Worm (Caenorhabditis elegans) whole organism, L4 larva: ENCODE data around the gene Y53F4B.9.
A peak's percentile ranks its signal among the peaks of the same experiment; 100 is the strongest.

Experiments used
- D1046.2 ChIP-seq: fragments of 200-800 bp; sonication (Bioruptor generic); IDR thresholded peaks from 2 replicates; pipeline ENCODE4 v1.3.6; 2022; ENCODE audit warnings: missing genetic modification characterization, missing compliant biosample characterization
- T20F7.1 ChIP-seq: fragments of 200-800 bp; sonication (Bioruptor generic); optimal IDR thresholded peaks from 2 replicates; lab custom pipeline; 2018; ENCODE audit warnings: mild to moderate bottlenecking, missing genetic modification characterization, missing compliant biosample characterization
- Y5F2A.4 ChIP-seq: fragments of 200-800 bp; sonication (Bioruptor generic); optimal IDR thresholded peaks from 2 replicates; lab custom pipeline; 2018; ENCODE audit warnings: mild to moderate bottlenecking, missing genetic modification characterization, missing compliant biosample characterization
- Y75B8A.6 ChIP-seq: fragments of 200-800 bp; sonication (Bioruptor generic); IDR thresholded peaks from 2 replicates; pipeline ENCODE4 v1.3.6; 2022; ENCODE audit warnings: missing genetic modification reagents, missing genetic modification characterization, missing compliant biosample characterization
- aha-1 ChIP-seq: fragments of 150-350 bp; peaks from one replicate; lab custom pipeline; 2014; ENCODE audit warnings: missing biosample characterization, missing genetic modification characterization
- ctbp-1 ChIP-seq: fragments of 200-800 bp; sonication (Bioruptor generic); IDR thresholded peaks from 2 replicates; pipeline ENCODE4 v1.3.6; 2022; ENCODE audit warnings: missing genetic modification reagents, missing genetic modification characterization, missing compliant biosample characterization
- daf-16 ChIP-seq, 3 experiments: sonication (generic microtip); optimal IDR thresholded peaks; 2 replicates each; lab custom pipeline; 2016 to 2017; ENCODE audit warnings: missing genetic modification characterization in 3 of 3, missing genetic modification reagents in 3 of 3, mild to moderate bottlenecking in 2 of 3, missing compliant biosample characterization in 2 of 3, missing biosample characterization in 1 of 3, moderate library complexity in 1 of 3
- dmd-6 ChIP-seq: fragments of 200-800 bp; sonication (Bioruptor generic); IDR thresholded peaks from 2 replicates; pipeline ENCODE4 v1.3.6; 2022; ENCODE audit warnings: missing genetic modification reagents, missing genetic modification characterization, missing compliant biosample characterization
- dpl-1 ChIP-seq: fragments of 150-350 bp; optimal IDR thresholded peaks from 2 replicates; lab custom pipeline; 2014; ENCODE audit warnings: missing biosample characterization, missing genetic modification reagents, missing genetic modification characterization
- dve-1 ChIP-seq: sonication (generic microtip); optimal IDR thresholded peaks from 2 replicates; lab custom pipeline; 2017; ENCODE audit warnings: antibody characterized with exemption, mild to moderate bottlenecking, missing genetic modification characterization, missing compliant biosample characterization; ENCODE audit not compliant: insufficient read depth
- fkh-10 ChIP-seq: fragments of 150-350 bp; optimal IDR thresholded peaks from 2 replicates; lab custom pipeline; 2014; ENCODE audit warnings: missing biosample characterization, missing genetic modification reagents, missing genetic modification characterization
- hlh-30 ChIP-seq: sonication (generic microtip); optimal IDR thresholded peaks from 2 replicates; lab custom pipeline; 2017; ENCODE audit warnings: antibody characterized with exemption, mild to moderate bottlenecking, missing genetic modification characterization, missing compliant biosample characterization; ENCODE audit not compliant: insufficient read depth
- jun-1 ChIP-seq: fragments of 150-350 bp; optimal IDR thresholded peaks from 2 replicates; lab custom pipeline; 2014; ENCODE audit warnings: missing biosample characterization, missing genetic modification reagents, missing genetic modification characterization
- lim-7 ChIP-seq: fragments of 200-800 bp; sonication (Bioruptor generic); IDR thresholded peaks from 2 replicates; pipeline ENCODE4 v1.3.6; 2022; ENCODE audit warnings: missing genetic modification characterization, missing compliant biosample characterization
- lin-13 ChIP-seq: fragments of 150-350 bp; optimal IDR thresholded peaks from 2 replicates; lab custom pipeline; 2014; ENCODE audit warnings: missing biosample characterization, missing genetic modification reagents, missing genetic modification characterization
- lin-29 ChIP-seq: fragments of 200-800 bp; sonication (Bioruptor generic); IDR thresholded peaks from 2 replicates; pipeline ENCODE4 v1.3.6; 2022; ENCODE audit warnings: missing genetic modification reagents, missing genetic modification characterization, missing compliant biosample characterization
- lin-38 ChIP-seq: fragments of 200-800 bp; sonication (Bioruptor generic); IDR thresholded peaks from 2 replicates; pipeline ENCODE4 v1.3.6; 2022; ENCODE audit warnings: missing genetic modification reagents, missing genetic modification characterization, missing compliant biosample characterization
- lir-3 ChIP-seq: sonication (generic microtip); optimal IDR thresholded peaks from 2 replicates; lab custom pipeline; 2016; ENCODE audit warnings: mild to moderate bottlenecking, missing genetic modification characterization, missing compliant biosample characterization
- lsy-2 ChIP-seq, 2 experiments: fragments of 150-350 bp in 1 of 2; sonication (generic microtip) in 1 of 2; optimal IDR thresholded peaks; 2 replicates each; lab custom pipeline; 2014 to 2017; ENCODE audit warnings: missing biosample characterization in 2 of 2, missing genetic modification characterization in 2 of 2
- madf-9 ChIP-seq: fragments of 200-800 bp; sonication (Bioruptor generic); conservative IDR thresholded peaks from 2 replicates; pipeline ENCODE4 v1.3.6; 2022; ENCODE audit warnings: missing genetic modification reagents, missing genetic modification characterization, missing compliant biosample characterization
- mep-1 ChIP-seq: fragments of 150-350 bp; sonication (generic microtip); optimal IDR thresholded peaks from 3 replicates; lab custom pipeline; 2014; ENCODE audit warnings: missing biosample characterization, missing genetic modification characterization
- mes-2 ChIP-seq: sonication (generic microtip); optimal IDR thresholded peaks from 2 replicates; lab custom pipeline; 2016; ENCODE audit warnings: missing genotype, mild to moderate bottlenecking, missing genetic modification characterization, missing compliant biosample characterization; ENCODE audit not compliant: poor library complexity, severe bottlenecking
- mxl-3 ChIP-seq: fragments of 200-800 bp; sonication (Bioruptor generic); optimal IDR thresholded peaks from 2 replicates; lab custom pipeline; 2018; ENCODE audit warnings: mild to moderate bottlenecking, missing genetic modification characterization, missing compliant biosample characterization
- nhr-10 ChIP-seq: fragments of 150-350 bp; optimal IDR thresholded peaks from 2 replicates; lab custom pipeline; 2014; ENCODE audit warnings: missing biosample characterization, missing genetic modification characterization
- nhr-102 ChIP-seq: sonication (generic microtip); optimal IDR thresholded peaks from 2 replicates; lab custom pipeline; 2016; ENCODE audit warnings: mild to moderate bottlenecking, missing genetic modification characterization, moderate library complexity, missing compliant biosample characterization
- nhr-25 ChIP-seq: sonication (generic microtip); optimal IDR thresholded peaks from 2 replicates; lab custom pipeline; 2017; ENCODE audit warnings: missing genetic modification characterization, mild to moderate bottlenecking, missing compliant biosample characterization, antibody characterized with exemption, moderate library complexity, borderline replicate concordance; ENCODE audit not compliant: insufficient read depth
- nhr-28 ChIP-seq: fragments of 150-350 bp; optimal IDR thresholded peaks from 2 replicates; lab custom pipeline; 2014; ENCODE audit warnings: missing biosample characterization, missing genetic modification characterization
- nhr-6 ChIP-seq: fragments of 150-350 bp; optimal IDR thresholded peaks from 2 replicates; lab custom pipeline; 2014; ENCODE audit warnings: missing biosample characterization, missing genetic modification characterization
- nhr-77 ChIP-seq: fragments of 150-350 bp; optimal IDR thresholded peaks from 2 replicates; lab custom pipeline; 2014; ENCODE audit warnings: missing biosample characterization, missing genetic modification characterization
- php-3 ChIP-seq: fragments of 200-800 bp; sonication (Bioruptor generic); IDR thresholded peaks from 2 replicates; pipeline ENCODE4 v1.3.6; 2022; ENCODE audit warnings: missing genetic modification reagents, missing genetic modification characterization, missing compliant biosample characterization
- pqm-1 ChIP-seq: sonication (generic microtip); optimal IDR thresholded peaks from 2 replicates; lab custom pipeline; 2017; ENCODE audit warnings: missing biosample characterization, missing genetic modification characterization
- rbr-2 ChIP-seq: sonication (generic microtip); optimal IDR thresholded peaks from 2 replicates; lab custom pipeline; 2016; ENCODE audit warnings: missing genotype, missing genetic modification characterization, missing compliant biosample characterization
- saeg-2 ChIP-seq: fragments of 200-800 bp; sonication (Bioruptor generic); IDR thresholded peaks from 2 replicates; pipeline ENCODE4 v1.3.6; 2022; ENCODE audit warnings: missing genetic modification reagents, missing genetic modification characterization, missing compliant biosample characterization
- skn-1 ChIP-seq: fragments of 150-350 bp; optimal IDR thresholded peaks from 2 replicates; lab custom pipeline; 2014; ENCODE audit warnings: missing biosample characterization, missing genetic modification characterization
- spr-1 ChIP-seq: sonication (generic microtip); optimal IDR thresholded peaks from 2 replicates; lab custom pipeline; 2016; ENCODE audit warnings: mild to moderate bottlenecking, missing genetic modification characterization, missing compliant biosample characterization
- spr-3 ChIP-seq: fragments of 200-800 bp; sonication (Bioruptor generic); optimal IDR thresholded peaks from 2 replicates; lab custom pipeline; 2018; ENCODE audit warnings: mild to moderate bottlenecking, missing genetic modification characterization, missing compliant biosample characterization
- unc-130 ChIP-seq: sonication (generic microtip); optimal IDR thresholded peaks from 2 replicates; lab custom pipeline; 2016; ENCODE audit warnings: missing genetic modification reagents, missing genetic modification characterization, missing compliant biosample characterization
- unc-62 ChIP-seq, 3 experiments: fragments of 150-350 bp in 1 of 3; sonication (generic microtip); optimal IDR thresholded peaks in 2 of 3; peaks in 1 of 3; 1 replicate in 1 of 3; 2 replicates in 2 of 3; lab custom pipeline; 2014 to 2017; ENCODE audit warnings: missing biosample characterization in 3 of 3, missing genetic modification characterization in 3 of 3, missing genetic modification reagents in 3 of 3, missing genotype in 1 of 3
- zfp-2 ChIP-seq: sonication (generic microtip); optimal IDR thresholded peaks from 2 replicates; lab custom pipeline; 2016; ENCODE audit warnings: mild to moderate bottlenecking, missing genetic modification characterization, missing compliant biosample characterization

Gene Y53F4B.9

ce11 chrII:14983909-14984308 lies 26.3 kb downstream of the Y53F4B.9 start, which contains the start of gene Y53F4B.5:
Y53F4B.5 (minus strand) TSS chrII:14984009.
- TF ChIP-seq lin-13 (GFP tag; lab: Kevin White, UChicago): no peak

ce11 chrII:14969320-14969950 lies 40.8 kb downstream of the Y53F4B.9 start, which contains the start of the genes pole-4, nsun-5 and metl-2:
pole-4 (minus strand) TSS chrII:14969354.
nsun-5 (plus strand) TSS chrII:14969617.
metl-2 (plus strand) TSS chrII:14969900.
- TF ChIP-seq nhr-28 (tag; lab: Kevin White, UChicago) (peak; percentile 1), rbr-2 (tag; lab: Kevin White, UChicago) (peak; percentile 11), nhr-10 (tag; lab: Kevin White, UChicago) (no peak), unc-62 (GFP tag; optimal IDR thresholded peaks at IDR 0.05 in 1 of 2; lab: Kevin White, UChicago) (no peak), unc-62 (tag; optimal IDR thresholded peaks at IDR 0.05; lab: Kevin White, UChicago) (no peak), dve-1 (tag; lab: Kevin White, UChicago) (peak; percentile 23), Y75B8A.6 (no peak), spr-3 (GFP tag; lab: Kevin White, UChicago) (no peak), jun-1 (tag; lab: Kevin White, UChicago) (no peak), nhr-77 (tag; lab: Kevin White, UChicago) (peak; percentile 74), nhr-6 (tag; lab: Kevin White, UChicago) (peak; percentile 39), lim-7 (no peak), unc-130 (no peak), pqm-1 (tag; lab: Kevin White, UChicago) (no peak), lir-3 (tag; lab: Kevin White, UChicago) (no peak), nhr-102 (no peak), php-3 (GFP tag; lab: Robert Waterston, UW) (no peak), madf-9 (GFP tag; lab: Robert Waterston, UW) (no peak), dmd-6 (GFP tag; lab: Robert Waterston, UW) (no peak), T20F7.1 (GFP tag; lab: Kevin White, UChicago) (no peak), skn-1 (tag; lab: Kevin White, UChicago) (no peak), Y5F2A.4 (no peak), nhr-25 (tag; lab: Kevin White, UChicago) (no peak), ctbp-1 (0 out of 2 replicates have a peak, but pooled peaks have one; percentile 15), saeg-2 (GFP tag; lab: Robert Waterston, UW) (no peak), mxl-3 (GFP tag; lab: Kevin White, UChicago) (no peak), mes-2 (tag; lab: Kevin White, UChicago) (peak; percentile 65), lin-38 (GFP tag; lab: Robert Waterston, UW) (peak; percentile 92), lsy-2 (tag; optimal IDR thresholded peaks at IDR 0.05; lab: Kevin White, UChicago) (peak in 1 of 2 experiments; percentile 77), aha-1 (tag; lab: Kevin White, UChicago) (peak; percentile 71), daf-16 (GFP tag; optimal IDR thresholded peaks at IDR 0.05; lab: Kevin White, UChicago) (no peak), daf-16 (tag; optimal IDR thresholded peaks at IDR 0.05; lab: Kevin White, UChicago) (peak; percentile 21), zfp-2 (no peak), dpl-1 (peak; percentile 81), fkh-10 (peak; percentile 11), hlh-30 (tag; lab: Kevin White, UChicago) (peak; percentile 24), D1046.2 (GFP tag; lab: Robert Waterston, UW) (no peak), spr-1 (no peak), mep-1 (tag; lab: Kevin White, UChicago) (peak; percentile 34), lin-29 (GFP tag; lab: Robert Waterston, UW) (no peak)
